Worm (Caenorhabditis elegans) whole organism, L1 larva: ENCODE measurements around the gene T04F3.3.

Source experiments
- C16A3.4 ChIP-seq: fragments of 150-350 bp; optimal IDR thresholded peaks from 2 replicates; lab custom pipeline; 2014; ENCODE audit warnings: missing biosample characterization, missing genetic modification characterization
- Y116A8C.19 ChIP-seq: sonication (generic microtip); optimal IDR thresholded peaks from 2 replicates; lab custom pipeline; 2016; ENCODE audit warnings: missing compliant biosample characterization, missing genetic modification characterization, borderline replicate concordance
- aha-1 ChIP-seq: fragments of 150-350 bp; optimal IDR thresholded peaks from 2 replicates; lab custom pipeline; 2014; ENCODE audit warnings: missing biosample characterization, missing genetic modification characterization
- aly-2 ChIP-seq: fragments of 150-350 bp; optimal IDR thresholded peaks from 2 replicates; lab custom pipeline; 2014; ENCODE audit warnings: missing biosample characterization, missing genetic modification characterization
- blmp-1 ChIP-seq: fragments of 150-350 bp; optimal IDR thresholded peaks from 2 replicates; lab custom pipeline; 2014; ENCODE audit warnings: missing biosample characterization, missing genetic modification characterization
- ceh-63 ChIP-seq: fragments of 200-800 bp; sonication (Bioruptor generic); optimal IDR thresholded peaks from 2 replicates; lab custom pipeline; 2018; ENCODE audit warnings: mild to moderate bottlenecking, missing genetic modification characterization, missing compliant biosample characterization
- ceh-8 ChIP-seq: fragments of 200-800 bp; sonication (Bioruptor generic); optimal IDR thresholded peaks from 2 replicates; lab custom pipeline; 2018; ENCODE audit warnings: mild to moderate bottlenecking, missing genetic modification characterization, moderate library complexity, missing compliant biosample characterization
- ces-1 ChIP-seq: fragments of 150-350 bp; optimal IDR thresholded peaks from 2 replicates; lab custom pipeline; 2014; ENCODE audit warnings: missing biosample characterization, missing genetic modification reagents, missing genetic modification characterization
- dsc-1 ChIP-seq: sonication (generic microtip); optimal IDR thresholded peaks from 2 replicates; lab custom pipeline; 2016; ENCODE audit warnings: mild to moderate bottlenecking, missing genetic modification characterization, missing compliant biosample characterization
- efl-1 ChIP-seq, 4 experiments: fragments of 150-350 bp; optimal IDR thresholded peaks in 3 of 4; peaks in 1 of 4; 1 replicate in 1 of 4; 2 replicates in 3 of 4; lab custom pipeline; 2014; ENCODE audit warnings: missing biosample characterization in 2 of 4, missing genetic modification characterization in 2 of 4, missing genetic modification reagents in 2 of 4
- efl-3 ChIP-seq: fragments of 200-800 bp; sonication (Bioruptor generic); optimal IDR thresholded peaks from 2 replicates; lab custom pipeline; 2018; ENCODE audit warnings: mild to moderate bottlenecking, missing genetic modification characterization, missing compliant biosample characterization
- egl-13 ChIP-seq: sonication (generic microtip); optimal IDR thresholded peaks from 2 replicates; lab custom pipeline; 2016; ENCODE audit warnings: missing genotype, missing genetic modification reagents, missing genetic modification characterization, missing compliant biosample characterization
- egl-27 ChIP-seq, 2 experiments: fragments of 150-350 bp in 1 of 2; sonication (generic microtip); optimal IDR thresholded peaks; 3 replicates each; lab custom pipeline; 2017 to 2018; ENCODE audit warnings: missing biosample characterization in 2 of 2, missing genetic modification characterization in 2 of 2, missing genetic modification reagents in 2 of 2
- elt-3 ChIP-seq, 6 experiments: fragments of 150-350 bp in 1 of 6; sonication (generic microtip); optimal IDR thresholded peaks; 2 replicates each; lab custom pipeline; 2017 to 2018; ENCODE audit warnings: missing biosample characterization in 6 of 6, missing genetic modification characterization in 6 of 6, inconsistent platforms in 1 of 6
- fkh-4 ChIP-seq: sonication (generic microtip); optimal IDR thresholded peaks from 2 replicates; lab custom pipeline; 2016; ENCODE audit warnings: missing compliant biosample characterization, missing genetic modification characterization, borderline replicate concordance
- grh-1 ChIP-seq: fragments of 200-800 bp; sonication (Bioruptor generic); IDR thresholded peaks from 2 replicates; pipeline ENCODE4 v1.3.6; 2022; ENCODE audit warnings: missing genetic modification reagents, missing genetic modification characterization, missing compliant biosample characterization
- hlh-4 ChIP-seq: sonication (generic microtip); optimal IDR thresholded peaks from 2 replicates; lab custom pipeline; 2016; ENCODE audit warnings: mild to moderate bottlenecking, missing genetic modification characterization, missing compliant biosample characterization
- lin-13 ChIP-seq: fragments of 150-350 bp; optimal IDR thresholded peaks from 2 replicates; lab custom pipeline; 2014; ENCODE audit warnings: missing biosample characterization, missing genetic modification reagents, missing genetic modification characterization
- lin-14 ChIP-seq: fragments of 200-800 bp; sonication (Bioruptor generic); optimal IDR thresholded peaks from 2 replicates; lab custom pipeline; 2018; ENCODE audit warnings: mild to moderate bottlenecking, missing genetic modification characterization, moderate library complexity, missing compliant biosample characterization
- lin-35 ChIP-seq, 2 experiments: fragments of 150-350 bp; optimal IDR thresholded peaks; 2 replicates each; lab custom pipeline; 2014; ENCODE audit warnings: missing biosample characterization in 2 of 2, missing genetic modification characterization in 2 of 2, missing genetic modification reagents in 2 of 2
- lin-39 ChIP-seq: fragments of 150-350 bp; optimal IDR thresholded peaks from 2 replicates; lab custom pipeline; 2014; ENCODE audit warnings: missing biosample characterization, missing genetic modification reagents, missing genetic modification characterization
- mab-9 ChIP-seq: fragments of 200-800 bp; sonication (Bioruptor generic); IDR thresholded peaks from 2 replicates; pipeline ENCODE4 v1.3.6; 2022; ENCODE audit warnings: missing genetic modification reagents, missing genetic modification characterization, missing compliant biosample characterization
- mdl-1 ChIP-seq, 2 experiments: fragments of 150-350 bp; optimal IDR thresholded peaks; 2 replicates each; lab custom pipeline; 2014 to 2017; ENCODE audit warnings: missing biosample characterization in 2 of 2, missing genetic modification characterization in 2 of 2, inconsistent platforms in 1 of 2
- mep-1 ChIP-seq: fragments of 150-350 bp; optimal IDR thresholded peaks from 2 replicates; lab custom pipeline; 2014; ENCODE audit warnings: missing biosample characterization, missing genetic modification characterization
- nhr-11 ChIP-seq: fragments of 150-350 bp; optimal IDR thresholded peaks from 2 replicates; lab custom pipeline; 2014; ENCODE audit warnings: missing biosample characterization, missing genetic modification characterization
- nhr-12 ChIP-seq: sonication (generic microtip); optimal IDR thresholded peaks from 2 replicates; lab custom pipeline; 2017; ENCODE audit warnings: missing biosample characterization, missing genetic modification characterization
- nhr-28 ChIP-seq: fragments of 150-350 bp; optimal IDR thresholded peaks from 2 replicates; lab custom pipeline; 2014; ENCODE audit warnings: missing biosample characterization, missing genetic modification characterization
- nhr-47 ChIP-seq: sonication (generic microtip); optimal IDR thresholded peaks from 2 replicates; lab custom pipeline; 2016; ENCODE audit warnings: mild to moderate bottlenecking, missing genetic modification characterization, moderate library complexity, missing compliant biosample characterization
- nhr-71 ChIP-seq: sonication (generic microtip); optimal IDR thresholded peaks from 2 replicates; lab custom pipeline; 2016; ENCODE audit warnings: mild to moderate bottlenecking, missing genetic modification characterization, moderate library complexity, missing compliant biosample characterization
- nhr-76 ChIP-seq: sonication (generic microtip); optimal IDR thresholded peaks from 2 replicates; lab custom pipeline; 2017; ENCODE audit warnings: missing biosample characterization, missing genetic modification characterization
- nhr-77 ChIP-seq: fragments of 150-350 bp; optimal IDR thresholded peaks from 2 replicates; lab custom pipeline; 2014; ENCODE audit warnings: missing biosample characterization, missing genetic modification characterization
- nhr-84 ChIP-seq: sonication (generic microtip); optimal IDR thresholded peaks from 2 replicates; lab custom pipeline; 2017; ENCODE audit warnings: missing biosample characterization, missing genetic modification characterization
- nhr-85 ChIP-seq: sonication (generic microtip); peaks from one replicate; lab custom pipeline; 2016; ENCODE audit warnings: missing genetic modification characterization, inconsistent platforms, missing compliant biosample characterization
- nhr-90 ChIP-seq: sonication (generic microtip); optimal IDR thresholded peaks from 2 replicates; lab custom pipeline; 2016; ENCODE audit warnings: mild to moderate bottlenecking, missing genetic modification characterization, missing compliant biosample characterization; ENCODE audit not compliant: poor library complexity
- pag-3 ChIP-seq: sonication (generic microtip); optimal IDR thresholded peaks from 2 replicates; lab custom pipeline; 2017; ENCODE audit warnings: missing genetic modification characterization, mild to moderate bottlenecking, missing compliant biosample characterization, antibody characterized with exemption, borderline replicate concordance; ENCODE audit not compliant: insufficient read depth
- pax-3 ChIP-seq: fragments of 200-800 bp; sonication (Bioruptor generic); optimal IDR thresholded peaks from 2 replicates; lab custom pipeline; 2018; ENCODE audit warnings: mild to moderate bottlenecking, missing genetic modification characterization, moderate library complexity, missing compliant biosample characterization
- snpc-4 ChIP-seq: fragments of 150-350 bp; optimal IDR thresholded peaks from 2 replicates; lab custom pipeline; 2014; ENCODE audit warnings: missing biosample characterization, missing genetic modification characterization
- snu-23 ChIP-seq: sonication (generic microtip); optimal IDR thresholded peaks from 2 replicates; lab custom pipeline; 2016; ENCODE audit warnings: missing genetic modification characterization, missing compliant biosample characterization
- swsn-7 ChIP-seq: sonication (generic microtip); optimal IDR thresholded peaks from 2 replicates; lab custom pipeline; 2016; ENCODE audit warnings: missing genetic modification characterization, missing compliant biosample characterization
- tlp-1 ChIP-seq: fragments of 150-350 bp; optimal IDR thresholded peaks from 2 replicates; lab custom pipeline; 2014; ENCODE audit warnings: missing biosample characterization, missing genetic modification characterization
- unc-30 ChIP-seq: sonication (generic microtip); optimal IDR thresholded peaks from 2 replicates; lab custom pipeline; 2017; ENCODE audit warnings: missing biosample characterization, missing genetic modification characterization
- vab-15 ChIP-seq: sonication (generic microtip); optimal IDR thresholded peaks from 2 replicates; lab custom pipeline; 2017; ENCODE audit warnings: missing genotype, mild to moderate bottlenecking, missing genetic modification characterization, missing compliant biosample characterization
- xbp-1 ChIP-seq: sonication (generic microtip); optimal IDR thresholded peaks from 2 replicates; lab custom pipeline; 2016; ENCODE audit warnings: missing genetic modification characterization, missing compliant biosample characterization
- zip-4 ChIP-seq: fragments of 200-800 bp; sonication (Bioruptor generic); optimal IDR thresholded peaks from 2 replicates; lab custom pipeline; 2018; ENCODE audit warnings: mild to moderate bottlenecking, missing genetic modification characterization, moderate library complexity, missing compliant biosample characterization
- ztf-4 ChIP-seq: fragments of 150-350 bp; optimal IDR thresholded peaks from 2 replicates; lab custom pipeline; 2014; ENCODE audit warnings: missing biosample characterization, missing genetic modification characterization

Gene T04F3.3

ce11 chrV:11782809-11783440 lies 24.2 kb downstream of the T04F3.3 start, which contains the start of gene F55A11.11 (continued):
- TF ChIP-seq xbp-1 (tag; lab: Kevin White, UChicago), result peak; percentile 61
- peak; percentile 80 for TF ChIP-seq nhr-71 (tag; lab: Kevin White, UChicago)
- TF ChIP-seq snu-23, result peak; percentile 83
- TF ChIP-seq aha-1 (tag; lab: Kevin White, UChicago), result no peak
- TF ChIP-seq fkh-4 (tag; lab: Kevin White, UChicago), result no peak
- TF ChIP-seq efl-1 (optimal IDR thresholded peaks at IDR 0.05; lab: Kevin White, UChicago), result peak; percentile 60 to 63
- peak; percentile 41 to 96 for TF ChIP-seq efl-1 (GFP tag; optimal IDR thresholded peaks at IDR 0.05 in 1 of 2; lab: Kevin White, UChicago)
- TF ChIP-seq lin-39 (tag; lab: Kevin White, UChicago), result no peak
- TF ChIP-seq nhr-76, result peak; percentile 28
- no peak for TF ChIP-seq nhr-84 (tag; lab: Kevin White, UChicago)
- peak; percentile 5 for TF ChIP-seq zip-4 (GFP tag; lab: Kevin White, UChicago)
- TF ChIP-seq blmp-1 (tag; lab: Kevin White, UChicago), result peak; percentile 45
- peak; percentile 84 for TF ChIP-seq nhr-90 (tag; lab: Kevin White, UChicago)
- TF ChIP-seq pax-3 (tag; lab: Kevin White, UChicago), result peak; percentile 56
- no peak for TF ChIP-seq ces-1
- no peak for TF ChIP-seq egl-27 (tag; optimal IDR thresholded peaks at IDR 0.05; lab: Kevin White, UChicago)
- peak; percentile 72 for TF ChIP-seq swsn-7 (tag; lab: Kevin White, UChicago)
- peak; percentile 47 for TF ChIP-seq egl-13 (tag; lab: Kevin White, UChicago)
- TF ChIP-seq efl-3 (GFP tag; lab: Kevin White, UChicago), result peak; percentile 0
- peak; percentile 81 for TF ChIP-seq nhr-47
- peak; percentile 9 for TF ChIP-seq nhr-12
- TF ChIP-seq mep-1 (tag; lab: Kevin White, UChicago), result peak; percentile 42
- TF ChIP-seq nhr-11, result no peak
- peak; percentile 61 for TF ChIP-seq ztf-4 (tag; lab: Kevin White, UChicago)
- peak in 2 of 6 experiments; percentile 3 to 54 for TF ChIP-seq elt-3 (tag; optimal IDR thresholded peaks at IDR 0.05; lab: Kevin White, UChicago)
- no peak for TF ChIP-seq pag-3 (tag; lab: Kevin White, UChicago)
- no peak for TF ChIP-seq nhr-28
- peak; percentile 49; the same call in 1 of the 2 replicates for TF ChIP-seq mab-9 (GFP tag; lab: Robert Waterston, UW)
- TF ChIP-seq lin-35 (GFP tag; optimal IDR thresholded peaks at IDR 0.05; lab: Kevin White, UChicago), result peak; percentile 63 to 81
- TF ChIP-seq vab-15, result peak; percentile 3
- TF ChIP-seq snpc-4 (tag; lab: Kevin White, UChicago), result no peak
- TF ChIP-seq grh-1 (GFP tag; lab: Robert Waterston, UW), result peak; percentile 11; the same call in 1 of the 2 replicates
- no peak for TF ChIP-seq hlh-4 (tag; lab: Kevin White, UChicago)
- TF ChIP-seq mdl-1 (tag; optimal IDR thresholded peaks at IDR 0.05; lab: Kevin White, UChicago), result peak in 1 of 2 experiments; percentile 72
- peak; percentile 35 for TF ChIP-seq nhr-77 (tag; lab: Kevin White, UChicago)
- no peak for TF ChIP-seq ceh-63
- TF ChIP-seq unc-30 (tag; lab: Kevin White, UChicago), result no peak
- no peak for TF ChIP-seq Y116A8C.19 (tag; lab: Kevin White, UChicago)
- TF ChIP-seq nhr-85, result peak; percentile 62
- TF ChIP-seq tlp-1 (tag; lab: Kevin White, UChicago), result no peak
- TF ChIP-seq C16A3.4, result peak; percentile 78
- TF ChIP-seq lin-13 (GFP tag; lab: Kevin White, UChicago), result peak; percentile 11
- peak; percentile 52 for TF ChIP-seq lin-14 (GFP tag; lab: Kevin White, UChicago)
- TF ChIP-seq ceh-8 (GFP tag; lab: Kevin White, UChicago), result no peak
- peak; percentile 68 for TF ChIP-seq dsc-1 (tag; lab: Kevin White, UChicago)
- TF ChIP-seq aly-2 (tag; lab: Kevin White, UChicago), result no peak
